Fruit fly (Drosophila melanogaster) S2 (cell line): ENCODE measurements around the gene Nepl14.

Experiments used
- CG8478 ChIP-seq: fragments of >200 bp; optimal IDR thresholded peaks from 2 replicates; lab custom pipeline; 2018
- CTCF ChIP-seq, 2 experiments: fragments of >200 bp; optimal IDR thresholded peaks; 2 replicates each; lab custom pipeline; 2018

The Nepl14 gene

DNA sequence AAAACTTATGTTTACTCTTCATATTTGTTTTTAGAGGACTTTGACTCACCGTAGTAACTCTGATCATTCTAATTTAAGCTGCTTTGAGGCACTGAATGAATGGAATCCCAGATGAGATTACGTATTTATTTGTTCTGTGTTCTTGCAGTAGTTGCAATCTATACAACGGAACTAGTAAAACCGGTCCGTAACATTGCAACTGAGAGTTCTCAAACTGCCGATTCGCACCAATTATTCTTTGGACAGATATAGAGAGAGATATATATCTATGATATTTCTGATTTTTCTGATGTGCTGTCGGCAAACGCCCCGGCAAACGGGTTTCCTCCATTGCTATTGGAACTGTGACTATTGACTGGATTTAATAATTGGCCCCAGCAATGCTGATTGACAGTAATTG lies 4.1 kb upstream of the Nepl14 start, which contains the start of gene CG13841:
TSS of gene CG13841 (minus strand) at position 101 of the 400 bp plus-strand sequence.
- TF ChIP-seq CTCF (optimal IDR thresholded peaks at IDR 0.05; lab: Kevin White, UChicago) (no peak), CG8478 (lab: Kevin White, UChicago) (no peak)

dm6 chr3R:22766072-22766471 lies 2.6 kb upstream of the Nepl14 start, which contains the start of gene Nepl15:
TSS of gene Nepl15 (minus strand) at chr3R:22766172.
- TF ChIP-seq CTCF (optimal IDR thresholded peaks at IDR 0.05; lab: Kevin White, UChicago) (no peak), CG8478 (lab: Kevin White, UChicago) (no peak)

DNA sequence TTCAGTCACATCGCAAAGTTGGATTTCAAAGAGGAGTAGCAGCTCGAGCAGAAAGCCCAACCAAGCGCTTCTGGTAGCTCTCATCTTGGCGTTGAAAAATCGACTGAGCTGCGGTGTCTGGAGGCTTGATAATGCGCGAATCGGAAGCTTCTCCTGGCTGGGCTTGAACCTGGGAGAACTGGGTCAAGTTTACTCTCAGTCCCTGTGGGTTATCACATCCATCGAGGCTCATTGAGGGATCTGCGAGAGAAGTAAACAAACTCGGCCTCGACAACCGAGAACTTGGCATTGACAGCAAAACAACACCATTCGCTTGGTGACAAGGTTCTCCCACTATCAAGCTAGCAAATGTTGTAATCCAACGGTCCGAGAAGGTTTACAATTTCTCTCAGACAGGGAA lies 2.5 kb downstream of the Nepl14 start, which contains the start of gene Nepl13:
TSS of gene Nepl13 (minus strand) at position 89 of the 400 bp plus-strand sequence.
- no peak for TF ChIP-seq CTCF (optimal IDR thresholded peaks at IDR 0.05; lab: Kevin White, UChicago)
- no peak for TF ChIP-seq CG8478 (lab: Kevin White, UChicago)

DNA sequence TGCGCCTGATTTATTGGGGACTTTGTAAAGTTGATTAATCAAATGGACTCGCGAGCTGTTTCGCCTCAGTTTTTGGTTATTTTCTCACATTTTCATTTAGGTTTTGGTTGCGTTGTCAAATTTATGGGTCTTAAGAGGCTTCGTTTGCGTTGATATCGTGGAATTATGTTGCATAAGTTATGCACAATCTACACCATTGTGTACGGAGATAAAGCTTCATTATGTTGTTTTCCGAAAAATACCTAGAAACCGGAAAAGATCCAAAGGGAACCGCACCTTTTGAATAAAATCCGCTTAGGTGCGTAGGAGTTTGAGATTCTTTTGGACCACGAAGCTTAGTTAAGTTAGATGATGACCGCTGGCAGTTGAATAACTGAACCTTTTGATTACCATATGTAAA lies 6.4 kb downstream of the Nepl14 start:
- TF ChIP-seq CTCF (optimal IDR thresholded peaks at IDR 0.05; lab: Kevin White, UChicago), result no peak
- TF ChIP-seq CG8478 (lab: Kevin White, UChicago), result no peak

DNA sequence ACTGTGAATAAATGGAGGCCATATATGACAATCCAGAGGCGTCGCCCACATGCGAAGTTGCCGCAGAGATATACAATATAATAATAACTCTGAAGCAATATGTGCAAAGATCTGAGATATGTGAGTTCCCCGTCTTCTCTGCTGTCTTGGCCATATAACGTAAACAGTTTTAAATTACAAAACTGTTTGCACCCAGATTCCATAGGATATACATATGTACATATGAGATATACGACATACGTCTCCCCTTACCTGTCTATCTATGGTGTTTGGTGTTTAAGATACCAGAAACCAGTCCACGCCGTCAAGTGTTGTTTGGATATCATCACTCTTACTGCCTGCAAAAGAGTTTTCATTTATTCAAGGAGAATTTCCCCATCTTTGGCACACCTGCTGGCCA lies 7.2 kb downstream of the Nepl14 start:
- no peak for TF ChIP-seq CTCF (optimal IDR thresholded peaks at IDR 0.05; lab: Kevin White, UChicago)
- TF ChIP-seq CG8478 (lab: Kevin White, UChicago), result no peak

dm6 chr3R:22755187-22755777 lies 8.2 kb downstream of the Nepl14 start:
- TF ChIP-seq CTCF (optimal IDR thresholded peaks at IDR 0.05; lab: Kevin White, UChicago) (no peak), CG8478 (lab: Kevin White, UChicago) (no peak)

dm6 chr3R:22753895-22754774 lies 9.4 kb downstream of the Nepl14 start:
- no peak for TF ChIP-seq CTCF (optimal IDR thresholded peaks at IDR 0.05; lab: Kevin White, UChicago)
- no peak for TF ChIP-seq CG8478 (lab: Kevin White, UChicago)

DNA sequence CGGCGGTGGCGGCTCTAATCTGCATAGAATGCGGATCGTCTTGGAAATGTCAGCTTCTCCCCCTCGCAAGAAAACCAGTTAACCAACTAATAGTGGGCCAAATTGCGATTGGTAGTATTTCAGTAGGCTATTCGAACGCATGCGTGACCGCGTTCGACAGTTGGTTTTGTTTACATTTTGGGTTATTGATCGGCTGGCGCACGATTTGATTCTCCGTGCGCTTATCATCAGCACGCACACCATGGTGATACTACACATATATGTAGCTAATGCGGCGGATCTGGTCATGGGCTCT lies 10.0 kb downstream of the Nepl14 start:
- no peak for TF ChIP-seq CG8478 (lab: Kevin White, UChicago)
- TF ChIP-seq CTCF (optimal IDR thresholded peaks at IDR 0.05; lab: Kevin White, UChicago), result no peak

- no peak for TF ChIP-seq CG8478 (lab: Kevin White, UChicago)
- no peak for TF ChIP-seq CTCF (optimal IDR thresholded peaks at IDR 0.05; lab: Kevin White, UChicago)
Observed at dm6 chr3R:22752929-22753328, 10.6 kb downstream of the Nepl14 start.

DNA sequence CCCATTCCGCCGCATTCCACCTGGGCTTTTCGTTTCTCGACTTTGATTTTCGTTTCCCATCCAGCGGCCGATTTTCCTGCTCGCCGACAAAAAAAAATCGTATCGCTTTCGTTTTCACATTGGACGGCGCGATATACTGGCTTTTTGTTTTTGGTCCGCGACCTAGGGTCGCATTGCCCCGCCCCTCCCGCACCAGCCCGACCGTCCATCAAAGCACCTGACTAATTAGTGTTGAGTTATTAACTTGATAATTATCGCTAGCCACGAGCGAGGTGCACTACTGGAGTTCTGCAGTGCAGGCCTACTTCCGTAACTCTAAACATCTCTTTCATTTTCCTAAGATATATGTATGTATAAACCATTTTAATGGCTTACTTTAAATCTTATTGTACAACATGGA lies 11.8 kb downstream of the Nepl14 start:
- TF ChIP-seq CG8478 (lab: Kevin White, UChicago), result no peak
- no peak for TF ChIP-seq CTCF (optimal IDR thresholded peaks at IDR 0.05; lab: Kevin White, UChicago)

dm6 chr3R:22751111-22751510 lies 12.4 kb downstream of the Nepl14 start:
- no peak for TF ChIP-seq CTCF (optimal IDR thresholded peaks at IDR 0.05; lab: Kevin White, UChicago)
- TF ChIP-seq CG8478 (lab: Kevin White, UChicago), result no peak

- no peak for TF ChIP-seq CG8478 (lab: Kevin White, UChicago)
- TF ChIP-seq CTCF (optimal IDR thresholded peaks at IDR 0.05; lab: Kevin White, UChicago), result peak in 1 of 2 experiments; percentile 14
Observed at dm6 chr3R:22750534-22750947, 13.0 kb downstream of the Nepl14 start, which contains the start of the genes rumi, CG7029 and Usp12-46. TSS of gene rumi (minus strand) at chr3R:22750597. TSS of gene CG7029 (plus strand) at chr3R:22750901. TSS of gene Usp12-46 (plus strand) at chr3R:22750901.

- TF ChIP-seq CG8478 (lab: Kevin White, UChicago) (no peak), CTCF (optimal IDR thresholded peaks at IDR 0.05; lab: Kevin White, UChicago) (no peak)
Observed at dm6 chr3R:22750039-22750438, 13.5 kb downstream of the Nepl14 start.

DNA sequence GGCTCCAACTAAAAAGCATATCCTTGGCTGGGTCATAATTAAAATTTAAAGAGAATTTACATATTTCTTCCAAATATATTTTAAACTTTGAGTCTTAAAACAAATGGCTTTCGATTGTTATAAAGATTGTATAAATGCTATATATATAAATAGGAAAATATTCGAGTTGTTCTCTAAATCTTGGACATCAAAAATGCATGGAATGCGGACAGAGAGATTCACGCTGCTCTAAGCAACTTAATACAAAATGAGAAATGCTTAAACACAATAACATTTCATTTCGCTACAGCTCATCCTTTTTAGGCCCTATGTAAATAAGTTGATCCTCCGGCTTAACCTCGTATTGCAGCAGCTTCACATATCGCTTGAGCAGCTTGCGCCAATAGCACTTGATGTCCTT lies 14.6 kb downstream of the Nepl14 start, which contains the start of gene CG31139:
TSS of gene CG31139 (minus strand) at position 101 of the 400 bp plus-strand sequence.
- no peak for TF ChIP-seq CTCF (optimal IDR thresholded peaks at IDR 0.05; lab: Kevin White, UChicago)
- no peak for TF ChIP-seq CG8478 (lab: Kevin White, UChicago)
